Worm (Caenorhabditis elegans): ENCODE data around the gene srz-99.
A peak's percentile ranks its signal among the peaks of the same experiment; 100 is the strongest.

Gene srz-99

DNA sequence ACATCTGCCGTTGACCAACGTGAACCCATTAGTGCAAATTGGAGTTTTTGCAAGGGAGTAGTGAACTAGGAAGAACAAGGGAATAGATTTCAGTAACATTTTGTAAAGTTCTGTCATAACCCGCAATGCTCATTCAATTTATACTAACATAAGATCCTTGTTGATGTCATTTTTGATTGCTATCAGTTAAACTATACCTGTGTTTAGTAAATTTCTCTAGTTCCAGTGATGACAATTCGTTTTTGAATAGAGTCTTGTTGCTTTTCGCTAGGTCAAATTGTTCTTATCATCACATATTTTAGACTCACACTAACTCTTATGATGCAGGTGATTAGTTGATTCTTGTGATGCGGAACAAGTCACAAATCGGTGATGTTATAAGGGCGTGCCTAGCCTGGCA lies 23.5 kb upstream of the srz-99 start, which contains the start of gene clec-9 (continued):
- TF ChIP-seq arid-1 (GFP tag; conservative IDR thresholded peaks at IDR 0.05) (no peak), pqm-1 (tag; optimal IDR thresholded peaks at IDR 0.05) (no peak)

DNA sequence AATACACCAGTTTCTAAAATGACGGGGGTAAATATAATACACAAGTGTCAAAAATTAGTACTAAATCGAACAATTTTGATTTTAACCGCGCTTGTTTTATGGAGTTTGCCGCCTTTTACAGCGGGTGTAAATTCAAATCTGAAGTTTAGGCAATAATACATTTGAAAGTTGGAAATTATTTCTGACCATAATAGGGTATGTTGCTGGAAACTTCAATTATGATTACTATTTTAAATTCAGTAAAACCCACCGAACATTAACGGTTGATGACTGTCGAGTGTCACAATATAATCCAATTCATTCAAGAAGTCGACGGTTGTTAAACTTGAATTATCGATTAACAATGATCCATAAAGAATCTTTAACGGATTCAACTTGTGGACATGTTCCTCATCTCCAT lies 16.3 kb upstream of the srz-99 start:
- TF ChIP-seq Y75B8A.6 (GFP tag; IDR thresholded peaks at IDR 0.05) (no peak), unc-39 (tag; optimal IDR thresholded peaks at IDR 0.05) (no peak), ceh-20 (GFP tag; IDR thresholded peaks at IDR 0.05) (no peak), set-16 (GFP tag; IDR thresholded peaks at IDR 0.05) (no peak), php-3 (GFP tag; IDR thresholded peaks at IDR 0.05) (no peak), ama-1 (optimal IDR thresholded peaks at IDR 0.05) (no peak), T26A8.4 (GFP tag; IDR thresholded peaks at IDR 0.05) (no peak), pqm-1 (tag; optimal IDR thresholded peaks at IDR 0.05) (no peak), unc-62 (GFP tag; optimal IDR thresholded peaks at IDR 0.05 in 1 of 2) (peak in 1 of 2 experiments; percentile 93), unc-62 (tag; optimal IDR thresholded peaks at IDR 0.05) (no peak), egl-27 (tag; optimal IDR thresholded peaks at IDR 0.05) (no peak), nhr-28 (tag; optimal IDR thresholded peaks at IDR 0.05) (no peak), ztf-11 (tag; optimal IDR thresholded peaks at IDR 0.05) (no peak), aha-1 (tag) (peak; percentile 22), mes-2 (tag; optimal IDR thresholded peaks at IDR 0.05; ENCODE audit: poor library complexity, severe bottlenecking) (no peak), hmg-1.1 (GFP tag; IDR thresholded peaks at IDR 0.05) (no peak)

- no peak for TF ChIP-seq lin-13 (GFP tag; optimal IDR thresholded peaks at IDR 0.05)
- TF ChIP-seq tag-97 (GFP tag; IDR thresholded peaks at IDR 0.05) = no peak
- TF ChIP-seq D1046.2 (GFP tag; IDR thresholded peaks at IDR 0.05) = no peak
Measured at ce11 chrV:16716574-16716973, 13.5 kb upstream of the srz-99 start, which contains the start of gene srh-137. Gene srh-137 (minus strand): TSS chrV:16716674.

DNA sequence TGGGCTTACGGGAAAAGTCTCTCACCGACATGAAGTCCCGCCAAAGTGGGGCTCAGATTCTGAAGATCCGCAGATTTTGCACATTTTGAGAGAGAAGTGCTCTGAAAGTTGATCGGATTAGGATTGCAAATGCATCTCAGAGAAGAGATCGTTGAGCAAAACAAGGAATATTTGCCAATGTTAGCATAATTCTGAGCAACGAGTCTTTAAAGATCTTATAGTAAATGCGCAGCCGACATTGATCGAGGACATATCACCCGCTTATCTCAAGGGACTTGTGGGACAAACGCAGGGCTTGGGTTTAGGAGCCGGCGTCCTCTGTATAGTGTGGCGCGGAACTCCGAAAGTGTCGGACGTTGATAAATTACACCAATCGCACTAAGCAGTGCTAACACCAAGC lies 6.3 kb upstream of the srz-99 start, which contains the start of gene nhr-112:
Gene nhr-112, minus strand, starts transcription at position 101 of the 400 bp plus-strand sequence.
- TF ChIP-seq unc-62 (GFP tag; optimal IDR thresholded peaks at IDR 0.05 in 1 of 2) (peak in 1 of 2 experiments; percentile 90), unc-62 (tag; optimal IDR thresholded peaks at IDR 0.05) (no peak), daf-12 (tag; optimal IDR thresholded peaks at IDR 0.05) (no peak)

DNA sequence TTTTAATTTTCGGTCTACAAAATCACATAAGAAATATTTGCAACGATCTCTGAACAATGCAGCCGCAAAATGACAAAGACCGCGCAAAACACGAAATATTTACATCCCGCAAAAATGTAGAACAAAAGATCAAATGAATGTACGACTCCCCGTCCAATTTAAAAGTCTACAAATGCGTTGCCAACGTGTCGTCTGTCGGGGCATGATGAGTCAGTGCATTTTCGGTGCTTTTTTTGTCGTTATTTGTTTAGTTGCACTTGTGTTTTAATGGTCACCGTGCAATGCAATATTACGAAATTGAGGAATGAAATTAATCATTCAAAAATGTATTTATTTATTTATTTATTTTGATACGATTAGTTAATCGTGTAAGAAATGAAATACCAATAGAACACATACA lies 5.5 kb upstream of the srz-99 start:
- TF ChIP-seq nhr-11 (tag; optimal IDR thresholded peaks at IDR 0.05) (no peak), daf-8 (GFP tag; IDR thresholded peaks at IDR 0.05) (no peak), nhr-41 (GFP tag; IDR thresholded peaks at IDR 0.05) (no peak), pha-4 (GFP tag; IDR thresholded peaks at IDR 0.05) (no peak), pha-4 (tag; optimal IDR thresholded peaks at IDR 0.05) (peak; percentile 81), lin-15B (tag; optimal IDR thresholded peaks at IDR 0.05) (no peak), Y75B8A.6 (GFP tag; IDR thresholded peaks at IDR 0.05) (no peak), zip-11 (GFP tag; IDR thresholded peaks at IDR 0.05) (no peak), dmd-6 (GFP tag; IDR thresholded peaks at IDR 0.05) (peak; percentile 22; the same call in 1 of the 2 replicates), D1046.2 (GFP tag; IDR thresholded peaks at IDR 0.05) (no peak), T26A8.4 (GFP tag; IDR thresholded peaks at IDR 0.05) (no peak), Y48G9A.11 (GFP tag; IDR thresholded peaks at IDR 0.05) (no peak), ztf-11 (tag; optimal IDR thresholded peaks at IDR 0.05) (no peak), rbr-2 (tag; optimal IDR thresholded peaks at IDR 0.05) (no peak), lin-39 (tag; optimal IDR thresholded peaks at IDR 0.05) (no peak), daf-12 (tag; optimal IDR thresholded peaks at IDR 0.05) (no peak), mep-1 (tag; optimal IDR thresholded peaks at IDR 0.05) (no peak), F10B5.3 (tag; optimal IDR thresholded peaks at IDR 0.05) (no peak), nhr-77 (tag; optimal IDR thresholded peaks at IDR 0.05) (no peak), nhr-48 (tag; optimal IDR thresholded peaks at IDR 0.05) (peak; percentile 7)

Data from whole organism, L4 larva.